Fruit fly (Drosophila melanogaster): ENCODE measurements around the gene Root.

DNA sequence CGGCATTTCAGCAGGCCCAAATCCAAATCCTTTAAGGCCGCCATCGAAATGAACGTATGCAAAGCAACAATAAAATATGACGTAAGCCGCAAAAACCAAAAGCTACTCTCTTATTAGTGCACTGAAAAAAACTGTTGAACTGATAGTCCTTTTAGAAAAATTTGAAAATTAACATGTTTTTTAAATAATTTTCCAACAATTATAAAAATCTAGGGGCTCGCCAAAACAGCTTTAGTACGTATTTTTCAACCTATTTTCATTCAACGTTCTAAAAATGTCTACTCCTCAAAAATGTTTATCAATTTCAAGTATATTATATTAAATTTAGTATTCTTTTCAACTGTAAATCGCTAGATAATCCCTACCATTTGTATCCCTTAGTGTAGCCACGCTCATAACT, 19.7 kb upstream of the Root start:
- TF ChIP-seq CG8478 (optimal IDR thresholded peaks at IDR 0.05) (no peak), Dll (optimal IDR thresholded peaks at IDR 0.05) (no peak), psq (optimal IDR thresholded peaks at IDR 0.05) (no peak), usp (GFP tag; optimal IDR thresholded peaks at IDR 0.05) (no peak)

All from whole organism.